Worm (Caenorhabditis elegans): ENCODE results near the gene gadr-4.

Gene gadr-4

ce11 chrII:4025462-4025861 lies 36.9 kb downstream of the gadr-4 start, which contains the start of gene K07D4.5:
K07D4.5 (minus strand) TSS chrII:4025562.
- TF ChIP-seq ama-1 (optimal IDR thresholded peaks at IDR 0.05): no peak
- TF ChIP-seq lim-6 (tag; optimal IDR thresholded peaks at IDR 0.05): no peak
- TF ChIP-seq ref-2 (tag; optimal IDR thresholded peaks at IDR 0.05): no peak
- TF ChIP-seq ceh-6 (GFP tag; optimal IDR thresholded peaks at IDR 0.05): no peak
- TF ChIP-seq nhr-11 (tag; optimal IDR thresholded peaks at IDR 0.05): no peak
- TF ChIP-seq ceh-45 (GFP tag; IDR thresholded peaks at IDR 0.05): no peak
- no peak for TF ChIP-seq ttx-3 (tag; optimal IDR thresholded peaks at IDR 0.05)
- no peak for TF ChIP-seq fkh-10 (GFP tag; optimal IDR thresholded peaks at IDR 0.05)
- TF ChIP-seq sdc-2 (tag; optimal IDR thresholded peaks at IDR 0.05): no peak
- TF ChIP-seq ceh-22 (tag; optimal IDR thresholded peaks at IDR 0.05): no peak
- no peak for TF ChIP-seq ets-4 (tag; optimal IDR thresholded peaks at IDR 0.05)
- no peak for TF ChIP-seq mec-3 (tag; optimal IDR thresholded peaks at IDR 0.05; ENCODE audit: borderline replicate concordance)
- TF ChIP-seq C38D4.7 (GFP tag; optimal IDR thresholded peaks at IDR 0.05): no peak
- no peak for TF ChIP-seq ceh-31 (tag; optimal IDR thresholded peaks at IDR 0.05)
- no peak for TF ChIP-seq pat-9 (tag; optimal IDR thresholded peaks at IDR 0.05)
- no peak for TF ChIP-seq elt-2 (tag; optimal IDR thresholded peaks at IDR 0.05)
- TF ChIP-seq F13H6.1 (tag; optimal IDR thresholded peaks at IDR 0.05): no peak
- TF ChIP-seq ceh-24 (tag; optimal IDR thresholded peaks at IDR 0.05): no peak
- no peak for TF ChIP-seq eyg-1 (tag; optimal IDR thresholded peaks at IDR 0.05)
- TF ChIP-seq ceh-34 (tag; optimal IDR thresholded peaks at IDR 0.05): no peak

- TF ChIP-seq elt-4 (tag; optimal IDR thresholded peaks at IDR 0.05) (no peak), sdc-2 (tag; optimal IDR thresholded peaks at IDR 0.05) (no peak), lim-6 (tag; optimal IDR thresholded peaks at IDR 0.05) (no peak), ceh-19 (GFP tag; optimal IDR thresholded peaks at IDR 0.05) (no peak), nfya-1 (tag; optimal IDR thresholded peaks at IDR 0.05) (no peak), ceh-9 (tag; optimal IDR thresholded peaks at IDR 0.05) (no peak), pqm-1 (tag; optimal IDR thresholded peaks at IDR 0.05) (no peak), pros-1 (tag; optimal IDR thresholded peaks at IDR 0.05) (no peak), pax-1 (tag; optimal IDR thresholded peaks at IDR 0.05) (no peak), npax-4 (tag; optimal IDR thresholded peaks at IDR 0.05) (no peak)
Measured at ce11 chrII:4018617-4019016, 43.8 kb downstream of the gadr-4 start, which contains the start of gene K07D4.6. K07D4.6 (minus strand) TSS chrII:4018717.

ce11 chrII:4011518-4011917 lies 50.9 kb downstream of the gadr-4 start:
- TF ChIP-seq elt-2 (tag; optimal IDR thresholded peaks at IDR 0.05) (peak; percentile 42), tbx-7 (tag; optimal IDR thresholded peaks at IDR 0.05) (no peak)
